Fruit fly (Drosophila melanogaster) whole organism, embryonic: ENCODE data around the gene Tfb5.

Experiments used
- ATbp ChIP-seq: fragments of 200-800 bp; sonication (Bioruptor generic); optimal IDR thresholded peaks from 2 replicates; lab custom pipeline; 2017; ENCODE audit warnings: missing biosample characterization, mild to moderate bottlenecking, missing genetic modification characterization, missing genetic modification reagents
- Adf1 ChIP-seq: fragments of 200-800 bp; sonication (Bioruptor generic); IDR thresholded peaks from 2 replicates; pipeline ENCODE4 v1.3.6; 2022; ENCODE audit warnings: missing biosample characterization, missing genetic modification characterization
- Atf3 ChIP-seq: fragments of 200-800 bp; sonication (Bioruptor generic); optimal IDR thresholded peaks from 3 replicates; lab custom pipeline; 2016; ENCODE audit warnings: missing biosample characterization, missing genetic modification characterization
- CG10321 ChIP-seq: fragments of 200-800 bp; sonication (Bioruptor generic); IDR thresholded peaks from 2 replicates; pipeline ENCODE4 v1.3.6; 2022; ENCODE audit warnings: missing biosample characterization, missing genetic modification characterization
- CG10654 ChIP-seq: fragments of 200-800 bp; sonication (Bioruptor generic); optimal IDR thresholded peaks from 2 replicates; lab custom pipeline; 2016; ENCODE audit warnings: missing biosample characterization, missing genetic modification characterization
- CG11093 ChIP-seq: fragments of 200-800 bp; sonication (Bioruptor generic); IDR thresholded peaks from 3 replicates; pipeline ENCODE4 v1.3.6; 2022; ENCODE audit warnings: missing biosample characterization, missing genetic modification characterization
- CG11247 ChIP-seq: fragments of 200-800 bp; sonication (Bioruptor generic); IDR thresholded peaks from 2 replicates; pipeline ENCODE4 v1.3.6; 2022; ENCODE audit warnings: missing biosample characterization, missing genetic modification characterization
- CG11696 ChIP-seq: fragments of 200-800 bp; sonication (Bioruptor generic); IDR thresholded peaks from 2 replicates; pipeline ENCODE4 v1.3.6; 2022; ENCODE audit warnings: missing biosample characterization, missing genetic modification characterization
- CG12104 ChIP-seq: fragments of 200-800 bp; sonication (Bioruptor generic); optimal IDR thresholded peaks from 3 replicates; lab custom pipeline; 2016; ENCODE audit warnings: missing biosample characterization, missing genetic modification characterization
- CG12744 ChIP-seq: fragments of 200-800 bp; sonication (Bioruptor generic); optimal IDR thresholded peaks from 2 replicates; lab custom pipeline; 2016; ENCODE audit warnings: missing biosample characterization, missing genetic modification characterization
- CG12769 ChIP-seq: fragments of 200-800 bp; sonication (Bioruptor generic); optimal IDR thresholded peaks from 2 replicates; lab custom pipeline; 2019; ENCODE audit warnings: missing biosample characterization, mild to moderate bottlenecking, missing genetic modification characterization, moderate library complexity
- CG13424 ChIP-seq: fragments of 200-800 bp; sonication (Bioruptor generic); optimal IDR thresholded peaks from 2 replicates; lab custom pipeline; 2019; ENCODE audit warnings: missing biosample characterization, mild to moderate bottlenecking, missing genetic modification characterization, moderate library complexity
- CG13775 ChIP-seq: fragments of 200-800 bp; sonication (Bioruptor generic); optimal IDR thresholded peaks from 3 replicates; lab custom pipeline; 2017; ENCODE audit warnings: missing biosample characterization, mild to moderate bottlenecking, missing genetic modification characterization
- CG17359 ChIP-seq: fragments of 200-800 bp; sonication (Bioruptor generic); optimal IDR thresholded peaks from 3 replicates; lab custom pipeline; 2018; ENCODE audit warnings: missing biosample characterization, mild to moderate bottlenecking, missing genetic modification characterization, moderate library complexity
- CG17802 ChIP-seq: fragments of 200-800 bp; sonication (Bioruptor generic); optimal IDR thresholded peaks from 2 replicates; lab custom pipeline; 2018; ENCODE audit warnings: missing biosample characterization, mild to moderate bottlenecking, missing genetic modification characterization, moderate library complexity
- CG30431 ChIP-seq: fragments of 200-800 bp; sonication (Bioruptor generic); optimal IDR thresholded peaks from 2 replicates; lab custom pipeline; 2017; ENCODE audit warnings: missing biosample characterization, missing genetic modification characterization
- CG31224 ChIP-seq: fragments of 200-800 bp; sonication (Bioruptor generic); IDR thresholded peaks from 2 replicates; pipeline ENCODE4 v1.3.6; 2022; ENCODE audit warnings: missing biosample characterization, missing genetic modification characterization
- CG3726 ChIP-seq: fragments of 200-800 bp; sonication (Bioruptor generic); IDR thresholded peaks from 3 replicates; pipeline ENCODE4, ENCODE4 v1.3.6; 2022; ENCODE audit warnings: missing biosample characterization, missing genetic modification characterization
- CG3838 ChIP-seq: fragments of 200-800 bp; sonication (Bioruptor generic); optimal IDR thresholded peaks from 3 replicates; lab custom pipeline; 2016; ENCODE audit warnings: missing biosample characterization, missing genetic modification characterization
- CG5245 ChIP-seq: fragments of 200-800 bp; sonication (Bioruptor generic); optimal IDR thresholded peaks from 3 replicates; lab custom pipeline; 2016; ENCODE audit warnings: missing biosample characterization, missing genetic modification characterization
- CG6689 ChIP-seq: fragments of 200-800 bp; sonication (Bioruptor generic); IDR thresholded peaks from 2 replicates; pipeline ENCODE4 v1.3.6; 2022; ENCODE audit warnings: missing biosample characterization, missing genetic modification characterization
- CG8089 ChIP-seq: fragments of 200-800 bp; sonication (Bioruptor generic); optimal IDR thresholded peaks from 3 replicates; lab custom pipeline; 2016; ENCODE audit warnings: missing biosample characterization, missing genetic modification characterization
- CG8281 ChIP-seq: fragments of 200-800 bp; sonication (Bioruptor generic); optimal IDR thresholded peaks from 2 replicates; lab custom pipeline; 2018; ENCODE audit warnings: missing biosample characterization, mild to moderate bottlenecking, missing genetic modification characterization, moderate library complexity
- CG8478 ChIP-seq: fragments of >200 bp; optimal IDR thresholded peaks from 2 replicates; lab custom pipeline; 2018
- CG9797 ChIP-seq: fragments of 200-800 bp; sonication (Bioruptor generic); optimal IDR thresholded peaks from 3 replicates; lab custom pipeline; 2018; ENCODE audit warnings: missing biosample characterization, mild to moderate bottlenecking, missing genetic modification characterization
- D ChIP-seq, 2 experiments: fragments of 200-800 bp in 1 of 2; fragments of >200 bp in 1 of 2; sonication (Bioruptor generic) in 1 of 2; optimal IDR thresholded peaks; 2 replicates in 1 of 2; 3 replicates in 1 of 2; lab custom pipeline; 2017; ENCODE audit warnings: mild to moderate bottlenecking in 1 of 2, missing biosample characterization in 1 of 2, missing genetic modification characterization in 1 of 2, missing genetic modification reagents in 1 of 2
- E2f1 ChIP-seq: fragments of 200-800 bp; sonication (Bioruptor generic); IDR thresholded peaks from 2 replicates; pipeline ENCODE4 v1.3.6; 2022; ENCODE audit warnings: missing biosample characterization, missing genetic modification characterization
- ERR ChIP-seq: fragments of 200-800 bp; sonication (Bioruptor generic); optimal IDR thresholded peaks from 2 replicates; lab custom pipeline; 2016; ENCODE audit warnings: missing biosample characterization, missing genetic modification characterization
- Fer1 ChIP-seq: fragments of 200-800 bp; sonication (Bioruptor generic); optimal IDR thresholded peaks from 2 replicates; lab custom pipeline; 2017; ENCODE audit warnings: missing biosample characterization, mild to moderate bottlenecking, missing genetic modification characterization
- Fer3 ChIP-seq: fragments of 200-800 bp; sonication (Bioruptor generic); optimal IDR thresholded peaks from 2 replicates; lab custom pipeline; 2018; ENCODE audit warnings: missing biosample characterization, mild to moderate bottlenecking, missing genetic modification characterization, moderate library complexity
- MESR4 ChIP-seq: fragments of 200-800 bp; sonication (Bioruptor generic); optimal IDR thresholded peaks from 2 replicates; lab custom pipeline; 2018; ENCODE audit warnings: missing biosample characterization, mild to moderate bottlenecking, missing genetic modification characterization, moderate library complexity
- Meics ChIP-seq: fragments of 200-800 bp; sonication (Bioruptor generic); optimal IDR thresholded peaks from 2 replicates; lab custom pipeline; 2017; ENCODE audit warnings: missing biosample characterization, mild to moderate bottlenecking, missing genetic modification characterization
- NFAT ChIP-seq: fragments of 200-800 bp; sonication (Bioruptor generic); IDR thresholded peaks from 2 replicates; pipeline ENCODE4 v1.3.6; 2022; ENCODE audit warnings: missing biosample characterization, missing genetic modification characterization
- PHDP ChIP-seq: fragments of 200-800 bp; sonication (Bioruptor generic); optimal IDR thresholded peaks from 3 replicates; lab custom pipeline; 2018; ENCODE audit warnings: missing biosample characterization, mild to moderate bottlenecking, missing genetic modification characterization, moderate library complexity
- Ravus ChIP-seq: fragments of 200-800 bp; sonication (Bioruptor generic); IDR thresholded peaks from 2 replicates; pipeline ENCODE4 v1.3.6; 2022; ENCODE audit warnings: missing biosample characterization, missing genetic modification characterization
- Sry-β ChIP-seq: fragments of 200-800 bp; sonication (Bioruptor generic); optimal IDR thresholded peaks from 2 replicates; lab custom pipeline; 2018; ENCODE audit warnings: missing biosample characterization, mild to moderate bottlenecking, missing genetic modification characterization, moderate library complexity
- Trl ChIP-seq, 3 experiments: fragments of >200 bp in 2 of 3; fragments of 200-800 bp in 1 of 3; sonication (Bioruptor generic) in 1 of 3; optimal IDR thresholded peaks; 2 replicates in 1 of 3; 3 replicates in 2 of 3; lab custom pipeline; 2016 to 2017; ENCODE audit warnings: missing biosample characterization in 1 of 3, missing genetic modification characterization in 1 of 3
- Vsx1 ChIP-seq: fragments of 200-800 bp; sonication (Bioruptor generic); optimal IDR thresholded peaks from 2 replicates; lab custom pipeline; 2017; ENCODE audit warnings: missing biosample characterization, mild to moderate bottlenecking, missing genetic modification characterization, missing genetic modification reagents
- ash1 ChIP-seq: fragments of 200-800 bp; sonication (Bioruptor generic); optimal IDR thresholded peaks from 2 replicates; lab custom pipeline; 2018; ENCODE audit warnings: missing biosample characterization, mild to moderate bottlenecking, missing genetic modification characterization
- bigmax ChIP-seq: fragments of 200-800 bp; sonication (Bioruptor generic); optimal IDR thresholded peaks from 2 replicates; lab custom pipeline; 2018; ENCODE audit warnings: missing biosample characterization, mild to moderate bottlenecking, missing genetic modification characterization
- cato ChIP-seq: fragments of 200-800 bp; sonication (Bioruptor generic); optimal IDR thresholded peaks from 2 replicates; lab custom pipeline; 2016; ENCODE audit warnings: missing biosample characterization, missing genetic modification characterization, borderline replicate concordance
- dan ChIP-seq: fragments of 200-800 bp; sonication (Bioruptor generic); IDR thresholded peaks from 2 replicates; pipeline ENCODE4 v1.3.6; 2022; ENCODE audit warnings: missing biosample characterization, missing genetic modification characterization
- gsb ChIP-seq: fragments of 200-800 bp; sonication (Bioruptor generic); IDR thresholded peaks from 2 replicates; pipeline ENCODE4 v1.3.6; 2022; ENCODE audit warnings: missing biosample characterization, missing genetic modification characterization
- knrl ChIP-seq: fragments of 200-800 bp; sonication (Bioruptor generic); IDR thresholded peaks from 3 replicates; pipeline ENCODE4 v1.3.6; 2022; ENCODE audit warnings: missing biosample characterization, missing genetic modification characterization; ENCODE audit not compliant: partially characterized antibody
- lilli ChIP-seq: fragments of 200-800 bp; sonication (Bioruptor generic); optimal IDR thresholded peaks from 3 replicates; lab custom pipeline; 2016; ENCODE audit warnings: missing biosample characterization, missing genetic modification characterization
- prd ChIP-seq, 3 experiments: fragments of >200 bp in 2 of 3; fragments of 200-800 bp in 1 of 3; sonication (Bioruptor generic) in 1 of 3; optimal IDR thresholded peaks in 2 of 3; IDR thresholded peaks in 1 of 3; 2 replicates in 2 of 3; 3 replicates in 1 of 3; pipeline versions ENCODE4 v1.3.6 to Lab custom; 2017 to 2022; ENCODE audit warnings: missing biosample characterization in 1 of 3, missing genetic modification characterization in 1 of 3
- tgo ChIP-seq: fragments of 200-800 bp; sonication (Bioruptor generic); IDR thresholded peaks from 3 replicates; pipeline ENCODE4 v1.3.6; 2022; ENCODE audit warnings: missing biosample characterization, missing genetic modification characterization
- ttk ChIP-seq: fragments of 200-800 bp; sonication (Bioruptor generic); IDR thresholded peaks from 2 replicates; pipeline ENCODE4 v2.1.2; 2022; ENCODE audit warnings: missing biosample characterization, missing genetic modification characterization
- tup ChIP-seq: fragments of 200-800 bp; sonication (Bioruptor generic); optimal IDR thresholded peaks from 2 replicates; lab custom pipeline; 2016; ENCODE audit warnings: missing biosample characterization, mild to moderate bottlenecking, missing genetic modification characterization, moderate library complexity
- zen ChIP-seq: fragments of 200-800 bp; sonication (Bioruptor generic); optimal IDR thresholded peaks from 3 replicates; lab custom pipeline; 2018; ENCODE audit warnings: missing biosample characterization, mild to moderate bottlenecking, missing genetic modification characterization, moderate library complexity
- zfh2 ChIP-seq: fragments of 200-800 bp; sonication (Bioruptor generic); optimal IDR thresholded peaks from 2 replicates; lab custom pipeline; 2016; ENCODE audit warnings: missing biosample characterization, missing genetic modification characterization

Gene Tfb5

DNA sequence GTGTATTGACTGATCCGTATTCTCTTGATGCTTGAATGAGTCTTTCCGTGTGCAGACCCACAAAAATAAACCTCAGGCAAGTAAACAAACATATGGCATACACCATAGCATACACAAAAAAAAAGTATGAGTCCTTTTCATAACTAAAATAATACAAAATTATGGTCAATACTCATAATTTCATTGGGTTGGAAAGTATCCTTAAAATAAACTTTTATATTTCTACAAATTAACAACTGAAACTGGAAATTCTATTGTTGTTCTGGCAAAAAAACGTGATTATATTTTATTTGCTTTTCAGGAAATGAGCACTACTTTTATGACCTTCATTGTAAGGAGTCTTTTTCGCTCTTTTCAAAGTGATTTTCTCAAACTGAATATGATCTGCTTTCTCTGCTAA, 31.4 kb upstream of the Tfb5 start (continued):
- TF ChIP-seq tup (GFP tag; lab: Kevin White, UChicago): no peak
- TF ChIP-seq CG11093 (GFP tag; lab: Robert Waterston, UW): no peak
- no peak for TF ChIP-seq ATbp (GFP tag; lab: Kevin White, UChicago)
- TF ChIP-seq knrl (GFP tag; lab: Robert Waterston, UW): no peak
- peak; percentile 36 for TF ChIP-seq CG13424 (tag; lab: Kevin White, UChicago)
- TF ChIP-seq Vsx1 (GFP tag; lab: Kevin White, UChicago): no peak
- no peak for TF ChIP-seq D (optimal IDR thresholded peaks at IDR 0.05; lab: Kevin White, UChicago)
- TF ChIP-seq D (GFP tag; optimal IDR thresholded peaks at IDR 0.05; lab: Kevin White, UChicago): no peak
- TF ChIP-seq CG8478 (lab: Kevin White, UChicago): no peak
- no peak for TF ChIP-seq CG12744 (GFP tag; lab: Kevin White, UChicago)
- no peak for TF ChIP-seq gsb (GFP tag; lab: Robert Waterston, UW)
- no peak for TF ChIP-seq CG3726 (GFP tag; lab: Robert Waterston, UW)
- no peak for TF ChIP-seq CG5245
- no peak for TF ChIP-seq CG31224 (GFP tag; lab: Robert Waterston, UW)
- no peak for TF ChIP-seq CG8281 (tag; lab: Kevin White, UChicago)
- TF ChIP-seq CG11696 (GFP tag; lab: Robert Waterston, UW): peak; percentile 88
- TF ChIP-seq CG6689 (GFP tag; lab: Robert Waterston, UW): 0 out of 2 replicates have a peak, but pooled peaks have one; percentile 32
- no peak for TF ChIP-seq CG9797
- TF ChIP-seq Fer1 (GFP tag; lab: Kevin White, UChicago): peak; percentile 0
- TF ChIP-seq CG10654 (GFP tag; lab: Kevin White, UChicago): no peak
- TF ChIP-seq cato (GFP tag; lab: Kevin White, UChicago): no peak
- no peak for TF ChIP-seq Adf1 (GFP tag; lab: Robert Waterston, UW)
- TF ChIP-seq CG12104 (GFP tag; lab: Kevin White, UChicago): no peak
- TF ChIP-seq Ravus (GFP tag; lab: Robert Waterston, UW): no peak
- no peak for TF ChIP-seq CG10321
- TF ChIP-seq CG3838 (GFP tag; lab: Kevin White, UChicago): no peak
- no peak for TF ChIP-seq prd (optimal IDR thresholded peaks at IDR 0.05; lab: Kevin White, UChicago)
- peak; percentile 47; the same call in 2 of the 3 replicates for TF ChIP-seq prd (GFP tag; IDR thresholded peaks at IDR 0.05; lab: Robert Waterston, UW)
- no peak for TF ChIP-seq NFAT (GFP tag; lab: Robert Waterston, UW)
- peak; percentile 46 for TF ChIP-seq zen (tag; lab: Kevin White, UChicago)
- no peak for TF ChIP-seq CG17802 (tag; lab: Kevin White, UChicago)
- TF ChIP-seq CG17359 (tag; lab: Kevin White, UChicago): peak; percentile 31
- TF ChIP-seq Sry-β: no peak
- no peak for TF ChIP-seq CG30431
- TF ChIP-seq ash1: no peak
- no peak for TF ChIP-seq zfh2 (GFP tag; lab: Kevin White, UChicago)
- TF ChIP-seq Meics (GFP tag; lab: Kevin White, UChicago): no peak
- TF ChIP-seq PHDP (tag; lab: Kevin White, UChicago): peak; percentile 42
- no peak for TF ChIP-seq tgo (GFP tag; lab: Robert Waterston, UW)
- no peak for TF ChIP-seq Trl (optimal IDR thresholded peaks at IDR 0.05; lab: Kevin White, UChicago)
- no peak for TF ChIP-seq Trl (GFP tag; optimal IDR thresholded peaks at IDR 0.05; lab: Kevin White, UChicago)
- no peak for TF ChIP-seq ERR (GFP tag; lab: Kevin White, UChicago)
- TF ChIP-seq bigmax (GFP tag; lab: Kevin White, UChicago): no peak
- TF ChIP-seq CG8089 (GFP tag; lab: Kevin White, UChicago): no peak
- TF ChIP-seq MESR4 (GFP tag; lab: Kevin White, UChicago): no peak
- no peak for TF ChIP-seq CG11247 (GFP tag; lab: Robert Waterston, UW)
- no peak for TF ChIP-seq Atf3 (GFP tag; lab: Kevin White, UChicago)
- TF ChIP-seq ttk (GFP tag; lab: Robert Waterston, UW): no peak
- TF ChIP-seq Fer3: peak; percentile 11
- TF ChIP-seq lilli: no peak
- TF ChIP-seq dan (GFP tag; lab: Robert Waterston, UW): no peak
- TF ChIP-seq CG12769 (tag; lab: Kevin White, UChicago): no peak
- no peak for TF ChIP-seq E2f1 (GFP tag; lab: Robert Waterston, UW)
- TF ChIP-seq CG13775 (GFP tag; lab: Kevin White, UChicago): no peak
